Worm (Caenorhabditis elegans) whole organism, L3 larva: Measurements from ENCODE around the gene C05C10.5.

Source experiments
- R02D3.7 ChIP-seq: fragments of 150-350 bp; optimal IDR thresholded peaks from 2 replicates; lab custom pipeline; 2014; ENCODE audit warnings: missing biosample characterization, missing genetic modification characterization
- ZK546.5 ChIP-seq: sonication (generic microtip); optimal IDR thresholded peaks from 2 replicates; lab custom pipeline; 2017; ENCODE audit warnings: missing biosample characterization, missing genetic modification characterization
- aly-2 ChIP-seq: fragments of 150-350 bp; optimal IDR thresholded peaks from 2 replicates; lab custom pipeline; 2014; ENCODE audit warnings: missing biosample characterization, missing genetic modification characterization
- ama-1 ChIP-seq: fragments of 150-350 bp; optimal IDR thresholded peaks from 2 replicates; lab custom pipeline; 2018
- ceh-16 ChIP-seq: sonication (generic microtip); optimal IDR thresholded peaks from 2 replicates; lab custom pipeline; 2017; ENCODE audit warnings: missing biosample characterization, missing genetic modification characterization
- ceh-28 ChIP-seq: fragments of 150-350 bp; optimal IDR thresholded peaks from 2 replicates; lab custom pipeline; 2014; ENCODE audit warnings: missing biosample characterization, missing genetic modification reagents, missing genetic modification characterization
- ceh-82 ChIP-seq: fragments of 150-350 bp; optimal IDR thresholded peaks from 2 replicates; lab custom pipeline; 2014; ENCODE audit warnings: missing biosample characterization, missing genetic modification characterization
- ceh-9 ChIP-seq: sonication (generic microtip); optimal IDR thresholded peaks from 2 replicates; lab custom pipeline; 2018; ENCODE audit warnings: missing biosample characterization, missing genetic modification characterization
- daf-12 ChIP-seq: fragments of 150-350 bp; optimal IDR thresholded peaks from 2 replicates; lab custom pipeline; 2014; ENCODE audit warnings: missing biosample characterization, missing genetic modification reagents, missing genetic modification characterization
- egl-27 ChIP-seq: sonication (generic microtip); optimal IDR thresholded peaks from 4 replicates; lab custom pipeline; 2017; ENCODE audit warnings: missing biosample characterization, missing genetic modification reagents, missing genetic modification characterization
- egl-5 ChIP-seq: fragments of 150-350 bp; optimal IDR thresholded peaks from 2 replicates; lab custom pipeline; 2017; ENCODE audit warnings: missing biosample characterization, missing genetic modification reagents, missing genetic modification characterization, inconsistent platforms
- elt-1 ChIP-seq: fragments of 150-350 bp; optimal IDR thresholded peaks from 2 replicates; lab custom pipeline; 2014; ENCODE audit warnings: missing biosample characterization, missing genetic modification characterization
- elt-2 ChIP-seq: sonication (generic microtip); optimal IDR thresholded peaks from 2 replicates; lab custom pipeline; 2016; ENCODE audit warnings: missing genetic modification reagents, mild to moderate bottlenecking, missing genetic modification characterization, missing compliant biosample characterization
- elt-3 ChIP-seq, 3 experiments: fragments of 150-350 bp in 1 of 3; sonication (generic microtip) in 2 of 3; optimal IDR thresholded peaks; 2 replicates in 2 of 3; 4 replicates in 1 of 3; lab custom pipeline; 2014 to 2017; ENCODE audit warnings: missing biosample characterization in 3 of 3, missing genetic modification characterization in 3 of 3
- eor-1 ChIP-seq, 2 experiments: fragments of 150-350 bp; optimal IDR thresholded peaks; 2 replicates each; lab custom pipeline; 2014 to 2018; ENCODE audit warnings: missing biosample characterization in 2 of 2, missing genetic modification characterization in 2 of 2
- fkh-2 ChIP-seq: fragments of 150-350 bp; optimal IDR thresholded peaks from 2 replicates; lab custom pipeline; 2014; ENCODE audit warnings: missing biosample characterization, missing genetic modification reagents, missing genetic modification characterization
- fos-1 ChIP-seq: fragments of 150-350 bp; optimal IDR thresholded peaks from 2 replicates; lab custom pipeline; 2014; ENCODE audit warnings: missing biosample characterization, missing genetic modification characterization
- jun-1 ChIP-seq: fragments of 150-350 bp; optimal IDR thresholded peaks from 2 replicates; lab custom pipeline; 2014; ENCODE audit warnings: missing biosample characterization, missing genetic modification reagents, missing genetic modification characterization
- lin-15B ChIP-seq: fragments of 150-350 bp; optimal IDR thresholded peaks from 2 replicates; lab custom pipeline; 2014; ENCODE audit warnings: missing biosample characterization, missing genetic modification characterization
- mml-1 ChIP-seq: fragments of 150-350 bp; sonication (generic microtip); optimal IDR thresholded peaks from 3 replicates; lab custom pipeline; 2014; ENCODE audit warnings: missing biosample characterization, missing genetic modification characterization
- nfya-1 ChIP-seq: sonication (generic microtip); optimal IDR thresholded peaks from 2 replicates; lab custom pipeline; 2017; ENCODE audit warnings: missing genetic modification characterization, mild to moderate bottlenecking, missing compliant biosample characterization, antibody characterized with exemption, moderate library complexity; ENCODE audit not compliant: insufficient read depth
- nhr-12 ChIP-seq: fragments of 150-350 bp; optimal IDR thresholded peaks from 2 replicates; lab custom pipeline; 2014; ENCODE audit warnings: missing biosample characterization, missing genetic modification characterization
- nhr-23 ChIP-seq: fragments of 150-350 bp; optimal IDR thresholded peaks from 2 replicates; lab custom pipeline; 2014; ENCODE audit warnings: missing biosample characterization, missing genetic modification reagents, missing genetic modification characterization
- nhr-237 ChIP-seq: fragments of 150-350 bp; optimal IDR thresholded peaks from 2 replicates; lab custom pipeline; 2014; ENCODE audit warnings: missing biosample characterization, missing genetic modification characterization
- nhr-25 ChIP-seq: sonication (generic microtip); optimal IDR thresholded peaks from 2 replicates; lab custom pipeline; 2017; ENCODE audit warnings: missing biosample characterization, missing genetic modification characterization
- nhr-43 ChIP-seq: sonication (generic microtip); optimal IDR thresholded peaks from 2 replicates; lab custom pipeline; 2016; ENCODE audit warnings: mild to moderate bottlenecking, missing genetic modification characterization, missing compliant biosample characterization; ENCODE audit not compliant: poor library complexity, severe bottlenecking
- nhr-67 ChIP-seq: fragments of 150-350 bp; optimal IDR thresholded peaks from 2 replicates; lab custom pipeline; 2014; ENCODE audit warnings: missing biosample characterization, missing genetic modification characterization
- nhr-77 ChIP-seq: fragments of 150-350 bp; optimal IDR thresholded peaks from 2 replicates; lab custom pipeline; 2014; ENCODE audit warnings: missing biosample characterization, missing genetic modification characterization
- pha-4 ChIP-seq: fragments of 150-350 bp; optimal IDR thresholded peaks from 2 replicates; lab custom pipeline; 2014; ENCODE audit warnings: missing biosample characterization, missing genetic modification reagents, missing genetic modification characterization
- pqm-1 ChIP-seq: fragments of 150-350 bp; optimal IDR thresholded peaks from 2 replicates; lab custom pipeline; 2017; ENCODE audit warnings: missing biosample characterization, missing genetic modification characterization, inconsistent platforms
- skn-1 ChIP-seq: fragments of 150-350 bp; optimal IDR thresholded peaks from 2 replicates; lab custom pipeline; 2014; ENCODE audit warnings: missing biosample characterization, missing genetic modification characterization
- snpc-4 ChIP-seq: fragments of 150-350 bp; optimal IDR thresholded peaks from 2 replicates; lab custom pipeline; 2014; ENCODE audit warnings: missing biosample characterization, missing genetic modification characterization
- unc-62 ChIP-seq: fragments of 150-350 bp; sonication (generic microtip); optimal IDR thresholded peaks from 4 replicates; lab custom pipeline; 2014; ENCODE audit warnings: missing biosample characterization, missing genetic modification reagents, missing genetic modification characterization
- zag-1 ChIP-seq: fragments of 150-350 bp; optimal IDR thresholded peaks from 2 replicates; lab custom pipeline; 2014; ENCODE audit warnings: missing biosample characterization, missing genetic modification characterization
- ztf-4 ChIP-seq: fragments of 150-350 bp; optimal IDR thresholded peaks from 2 replicates; lab custom pipeline; 2014; ENCODE audit warnings: missing biosample characterization, missing genetic modification characterization

The C05C10.5 gene

DNA sequence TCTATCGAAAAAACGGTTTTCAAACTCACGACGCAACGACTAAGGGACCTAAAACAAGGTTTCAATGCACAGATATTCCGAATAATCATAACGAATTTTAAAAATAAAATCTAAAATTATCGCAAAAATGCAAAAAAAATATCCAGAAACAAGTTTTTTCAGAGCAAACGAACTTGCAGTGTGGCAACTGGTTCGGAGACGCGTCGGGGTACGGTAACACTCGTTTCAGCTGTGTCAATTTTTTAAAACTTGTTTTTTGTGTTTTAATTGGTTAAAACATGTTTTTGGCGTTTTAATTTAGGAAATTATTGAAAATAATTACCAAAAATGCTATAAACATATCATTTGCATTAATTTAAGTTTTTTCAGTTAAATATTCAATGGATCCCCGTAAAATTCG is 46.4 kb upstream of the C05C10.5 start, which contains the start of gene C08H9.16 (continued):
- no peak for TF ChIP-seq nhr-12 (tag; lab: Kevin White, UChicago)
- TF ChIP-seq mml-1 = no peak
- no peak for TF ChIP-seq ceh-9 (tag; lab: Kevin White, UChicago)
- TF ChIP-seq nhr-23 (tag; lab: Kevin White, UChicago) = peak; percentile 87
- TF ChIP-seq eor-1 (tag; optimal IDR thresholded peaks at IDR 0.05; lab: Kevin White, UChicago) = no peak
- peak; percentile 17 for TF ChIP-seq nhr-77 (tag; lab: Kevin White, UChicago)
- TF ChIP-seq skn-1 (tag; lab: Kevin White, UChicago) = no peak
- TF ChIP-seq nhr-43 = peak; percentile 37
- TF ChIP-seq elt-3 (tag; optimal IDR thresholded peaks at IDR 0.05; lab: Kevin White, UChicago) = no peak
- no peak for TF ChIP-seq nhr-237 (tag; lab: Kevin White, UChicago)
- TF ChIP-seq elt-2 (tag; lab: Kevin White, UChicago) = peak; percentile 21
- no peak for TF ChIP-seq elt-1
- TF ChIP-seq, all 47 proteins: peak for 14

DNA sequence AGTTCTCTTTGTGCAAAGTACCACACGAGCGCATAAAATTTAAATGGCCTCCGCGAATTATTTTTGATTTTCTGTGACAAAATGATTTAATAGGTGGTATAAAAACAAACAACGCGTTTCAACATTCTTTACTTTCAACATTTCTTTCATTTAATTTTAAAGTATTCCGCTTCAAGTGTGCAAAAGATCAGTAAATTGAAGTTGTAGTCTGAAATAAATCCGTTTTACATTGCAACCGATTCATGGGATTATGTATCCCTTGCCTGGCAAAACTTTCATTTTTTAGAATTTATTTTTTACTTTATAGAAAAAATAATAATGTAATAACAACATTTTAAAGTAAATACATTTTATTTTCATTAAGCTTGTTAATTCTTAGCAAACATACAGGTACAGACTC is 44.4 kb upstream of the C05C10.5 start, which contains the start of gene F26C11.1:
F26C11.1 (plus strand) TSS at position 301 of the 400 bp plus-strand sequence.
- no peak for TF ChIP-seq R02D3.7 (tag; lab: Kevin White, UChicago)
- no peak for TF ChIP-seq ztf-4 (tag; lab: Kevin White, UChicago)
- TF ChIP-seq egl-27 (tag; lab: Kevin White, UChicago) = no peak
- TF ChIP-seq egl-5 = no peak
- no peak for TF ChIP-seq nhr-67 (tag; lab: Kevin White, UChicago)
- TF ChIP-seq fos-1 (tag; lab: Kevin White, UChicago) = no peak
- TF ChIP-seq zag-1 (tag; lab: Kevin White, UChicago) = no peak
- TF ChIP-seq aly-2 (tag; lab: Kevin White, UChicago) = no peak
- no peak for TF ChIP-seq ceh-16
- no peak for TF ChIP-seq elt-2 (tag; lab: Kevin White, UChicago)
- no peak for TF ChIP-seq nhr-237 (tag; lab: Kevin White, UChicago)
- TF ChIP-seq fkh-2 (tag; lab: Kevin White, UChicago) = no peak
- TF ChIP-seq nhr-43 = no peak
- no peak for TF ChIP-seq ceh-9 (tag; lab: Kevin White, UChicago)
- no peak for TF ChIP-seq daf-12

DNA sequence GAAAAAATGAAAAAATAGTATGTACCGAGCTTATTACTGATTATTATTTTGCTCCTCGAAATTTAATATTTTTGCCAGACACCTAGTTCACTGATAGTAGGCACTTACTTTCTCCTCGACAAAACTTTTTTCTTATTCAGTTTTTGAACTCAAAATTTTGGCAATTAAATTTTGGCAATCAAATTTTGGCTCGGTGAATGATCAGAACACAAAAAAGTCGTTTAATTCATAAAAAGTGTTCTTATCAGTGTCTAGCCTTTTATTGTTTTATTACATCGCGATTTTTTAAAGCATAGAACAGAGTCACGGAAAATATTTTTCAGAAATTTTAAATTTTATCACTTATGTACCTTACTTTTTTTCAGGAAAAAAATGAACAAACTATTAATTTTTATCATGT is 43.7 kb upstream of the C05C10.5 start:
- TF ChIP-seq fkh-2 (tag; lab: Kevin White, UChicago) (no peak), elt-2 (tag; lab: Kevin White, UChicago) (peak; percentile 72), pqm-1 (tag; lab: Kevin White, UChicago) (peak; percentile 58)
- TF ChIP-seq, all 47 proteins: peak for 2

- TF ChIP-seq nhr-25 (tag; lab: Kevin White, UChicago) = no peak
- no peak for TF ChIP-seq nhr-43
- no peak for TF ChIP-seq ceh-28
- no peak for TF ChIP-seq eor-1 (tag; optimal IDR thresholded peaks at IDR 0.05; lab: Kevin White, UChicago)
- no peak for TF ChIP-seq jun-1
- TF ChIP-seq nhr-67 (tag; lab: Kevin White, UChicago) = no peak
- no peak for TF ChIP-seq R02D3.7 (tag; lab: Kevin White, UChicago)
- TF ChIP-seq lin-15B (tag; lab: Kevin White, UChicago) = no peak
- TF ChIP-seq pha-4 (tag; lab: Kevin White, UChicago) = no peak
- TF ChIP-seq unc-62 (GFP tag; lab: Kevin White, UChicago) = no peak
- no peak for TF ChIP-seq nhr-237 (tag; lab: Kevin White, UChicago)
- TF ChIP-seq ama-1 (lab: Kevin White, UChicago) = no peak
- no peak for TF ChIP-seq ceh-82
- TF ChIP-seq ceh-16 = no peak
- no peak for TF ChIP-seq nfya-1 (tag; lab: Kevin White, UChicago)
- TF ChIP-seq ZK546.5 (tag; lab: Kevin White, UChicago) = no peak
- no peak for TF ChIP-seq ztf-4 (tag; lab: Kevin White, UChicago)
- TF ChIP-seq pqm-1 (tag; lab: Kevin White, UChicago) = no peak
- no peak for TF ChIP-seq snpc-4 (tag; lab: Kevin White, UChicago)
Measured at ce11 chrII:9898744-9899143, 40.1 kb upstream of the C05C10.5 start.

DNA sequence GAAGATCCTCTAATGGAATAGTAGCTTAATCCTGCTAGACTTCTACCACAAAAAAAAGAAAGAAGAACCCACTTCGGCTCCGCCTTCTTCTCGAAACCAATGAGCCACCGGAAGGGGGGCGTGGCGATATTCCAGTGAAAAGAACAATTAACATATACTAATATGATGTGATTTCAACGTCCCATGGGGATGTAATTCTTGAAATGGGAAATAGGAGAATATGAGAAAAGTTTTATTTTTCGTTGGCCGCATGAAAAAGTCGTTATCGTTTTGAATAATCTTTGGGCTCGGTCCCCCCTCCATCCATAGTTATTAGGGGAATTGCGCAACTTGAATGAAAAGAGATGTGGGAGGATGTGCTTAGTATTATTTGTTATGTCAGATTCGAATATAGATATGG is 38.6 kb upstream of the C05C10.5 start, which contains the start of gene unc-4:
unc-4 (minus strand) TSS at position 101 of the 400 bp plus-strand sequence.
- TF ChIP-seq mml-1 (no peak), elt-1 (peak; percentile 4)
